Worm (Caenorhabditis elegans) whole organism, young adult: Measurements from ENCODE around the gene F11A5.9.

Experiments used
- F37B4.10 ChIP-seq: fragments of 200-800 bp; sonication (Bioruptor generic); IDR thresholded peaks from 2 replicates; pipeline ENCODE4 v1.3.6; 2022; ENCODE audit warnings: missing genetic modification characterization, missing compliant biosample characterization
- F57C9.4 ChIP-seq: sonication (generic microtip); optimal IDR thresholded peaks from 2 replicates; lab custom pipeline; 2017; ENCODE audit warnings: mild to moderate bottlenecking, missing genetic modification characterization, missing compliant biosample characterization
- bed-1 ChIP-seq: fragments of 200-800 bp; sonication (Bioruptor generic); IDR thresholded peaks from 2 replicates; pipeline ENCODE4 v1.3.6; 2022; ENCODE audit warnings: missing genetic modification reagents, missing genetic modification characterization, missing compliant biosample characterization
- nfya-1 ChIP-seq: sonication (generic microtip); optimal IDR thresholded peaks from 2 replicates; lab custom pipeline; 2017; ENCODE audit warnings: antibody characterized with exemption, missing compliant biosample characterization, missing genetic modification characterization, borderline replicate concordance; ENCODE audit not compliant: insufficient read depth
- nhr-120 ChIP-seq: fragments of 200-800 bp; sonication (Bioruptor generic); IDR thresholded peaks from 2 replicates; pipeline ENCODE4 v1.3.6; 2022; ENCODE audit warnings: missing genetic modification characterization, missing compliant biosample characterization
- rpc-1 ChIP-seq, 2 experiments: fragments of 150-350 bp in 1 of 2; sonication (generic microtip) in 1 of 2; optimal IDR thresholded peaks; 2 replicates each; lab custom pipeline; 2014 to 2018; ENCODE audit warnings: missing biosample characterization in 1 of 2, missing genetic modification characterization in 1 of 2, missing genetic modification reagents in 1 of 2, missing genotype in 1 of 2
- zim-3 ChIP-seq: sonication (generic microtip); optimal IDR thresholded peaks from 2 replicates; lab custom pipeline; 2017; ENCODE audit warnings: mild to moderate bottlenecking, missing genetic modification characterization, moderate library complexity, missing compliant biosample characterization

ce11 chrV:16220020-16220419 lies 5.3 kb downstream of the F11A5.9 start:
- TF ChIP-seq F57C9.4 (tag; lab: Kevin White, UChicago), result no peak
- no peak for TF ChIP-seq F37B4.10 (GFP tag; lab: Robert Waterston, UW)
- no peak for TF ChIP-seq zim-3
- TF ChIP-seq nfya-1 (tag; lab: Kevin White, UChicago), result no peak
- no peak for TF ChIP-seq rpc-1 (optimal IDR thresholded peaks at IDR 0.05; lab: Kevin White, UChicago)
- no peak for TF ChIP-seq rpc-1 (tag; optimal IDR thresholded peaks at IDR 0.05; lab: Kevin White, UChicago)
- no peak for TF ChIP-seq bed-1 (GFP tag; lab: Robert Waterston, UW)
- TF ChIP-seq nhr-120, result no peak
